Fruit fly (Drosophila melanogaster): ENCODE data around the gene CG3108.
A peak's percentile ranks its signal among the peaks of the same experiment; 100 is the strongest.

CG3108 gene

DNA sequence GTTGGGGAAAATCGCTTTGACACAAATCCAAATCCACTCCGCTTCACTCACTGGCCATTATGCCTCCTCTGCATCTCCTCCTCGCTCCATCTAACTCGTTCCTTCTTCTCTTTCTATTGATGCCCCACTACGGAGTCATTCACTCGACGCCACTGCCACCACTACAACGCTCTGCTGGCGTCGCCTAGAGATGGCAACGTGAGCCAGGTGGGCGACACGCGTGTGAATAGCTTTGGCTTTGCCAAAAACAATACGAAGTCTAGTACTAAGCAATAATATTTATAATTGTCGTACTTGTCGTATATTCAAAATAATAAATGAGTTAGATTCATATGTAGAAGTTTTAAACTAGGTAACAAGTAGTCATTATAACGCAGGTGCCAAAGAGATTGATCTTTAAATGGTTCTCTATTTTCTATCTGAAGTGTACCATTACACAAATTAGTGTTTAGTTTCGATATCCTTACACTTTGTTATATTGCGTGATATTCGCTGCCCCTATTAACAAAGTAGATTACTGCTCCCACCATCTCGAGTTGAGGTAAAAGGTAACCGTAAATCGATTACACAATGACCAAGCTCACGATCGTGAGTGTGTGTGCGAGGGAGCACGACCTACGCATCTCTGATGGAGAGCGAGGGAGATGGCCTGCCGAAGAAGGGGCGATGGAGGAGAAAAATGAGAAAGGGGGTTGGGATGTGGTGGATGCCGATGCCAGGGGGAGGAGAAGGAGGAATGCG is 36.3 kb downstream of the CG3108 start (continued):
- TF ChIP-seq CoRest (tag; optimal IDR thresholded peaks at IDR 0.05): peak; percentile 2
- TF ChIP-seq CG8924 (tag; optimal IDR thresholded peaks at IDR 0.05): peak; percentile 38
- peak; percentile 73 for TF ChIP-seq Adf1 (GFP tag; IDR thresholded peaks at IDR 0.05)
- peak; percentile 69 for TF ChIP-seq Scr (GFP tag; IDR thresholded peaks at IDR 0.05; ENCODE audit: partially characterized antibody)
- peak; percentile 79 for TF ChIP-seq Doc3 (GFP tag; IDR thresholded peaks at IDR 0.05; ENCODE audit: partially characterized antibody)
- peak; percentile 12 for TF ChIP-seq tio (GFP tag; optimal IDR thresholded peaks at IDR 0.05)
- peak; percentile 68 for TF ChIP-seq CG6175 (GFP tag; IDR thresholded peaks at IDR 0.05)
- peak; percentile 31 for TF ChIP-seq Antp (GFP tag; optimal IDR thresholded peaks at IDR 0.05)
- peak; percentile 30 for TF ChIP-seq CG1529 (GFP tag; optimal IDR thresholded peaks at IDR 0.05)
- peak; percentile 50; the same call in 1 of the 3 replicates for TF ChIP-seq CG16813 (GFP tag; IDR thresholded peaks at IDR 0.05; ENCODE audit: partially characterized antibody)
- peak; percentile 37; the same call in 1 of the 3 replicates for TF ChIP-seq zfh1 (GFP tag; IDR thresholded peaks at IDR 0.05)
- peak; percentile 70 for TF ChIP-seq Bgb (GFP tag; IDR thresholded peaks at IDR 0.05; ENCODE audit: partially characterized antibody)
- peak; percentile 1 for TF ChIP-seq CG12391 (tag; optimal IDR thresholded peaks at IDR 0.05)
- TF ChIP-seq z (GFP tag; IDR thresholded peaks at IDR 0.05): peak; percentile 62; the same call in 2 of the 3 replicates
- peak; percentile 36 for TF ChIP-seq CG9609 (GFP tag; optimal IDR thresholded peaks at IDR 0.05)
- peak; percentile 17 for TF ChIP-seq jumu (GFP tag; optimal IDR thresholded peaks at IDR 0.05)
- no peak for TF ChIP-seq CG17568 (GFP tag; optimal IDR thresholded peaks at IDR 0.05)
- TF ChIP-seq dpn (GFP tag; optimal IDR thresholded peaks at IDR 0.05): peak in 1 of 2 experiments; percentile 4
- TF ChIP-seq ken (GFP tag; IDR thresholded peaks at IDR 0.05): 0 out of 3 replicates have a peak, but pooled peaks have one; percentile 37
- TF ChIP-seq CG10147 (GFP tag; optimal IDR thresholded peaks at IDR 0.05): peak; percentile 18
- TF ChIP-seq Hr78 (GFP tag; optimal IDR thresholded peaks at IDR 0.05): peak in 1 of 2 experiments; percentile 36
- peak; percentile 10; the same call in 1 of the 2 replicates for TF ChIP-seq CG10366 (GFP tag; IDR thresholded peaks at IDR 0.05)
- TF ChIP-seq CG7839 (tag; optimal IDR thresholded peaks at IDR 0.05): peak; percentile 19
- peak; percentile 41 for TF ChIP-seq bcd (GFP tag; optimal IDR thresholded peaks at IDR 0.05)
- peak; percentile 22 for TF ChIP-seq CG15011 (GFP tag; optimal IDR thresholded peaks at IDR 0.05)
- 0 out of 3 replicates have a peak, but pooled peaks have one; percentile 18 for TF ChIP-seq tgo (GFP tag; IDR thresholded peaks at IDR 0.05)
- peak; percentile 17 for TF ChIP-seq Sox100B (GFP tag; optimal IDR thresholded peaks at IDR 0.05)
- TF ChIP-seq unc-4 (GFP tag; IDR thresholded peaks at IDR 0.05; ENCODE audit: partially characterized antibody): peak; percentile 70
- TF ChIP-seq esg (GFP tag; conservative IDR thresholded peaks at IDR 0.05): no peak
- TF ChIP-seq sob (GFP tag; IDR thresholded peaks at IDR 0.05): peak; percentile 17; the same call in 1 of the 2 replicates
- TF ChIP-seq onecut (GFP tag; IDR thresholded peaks at IDR 0.05): peak; percentile 34; the same call in 1 of the 2 replicates
- TF ChIP-seq Atf-2 (GFP tag; optimal IDR thresholded peaks at IDR 0.05): peak; percentile 5
- peak; percentile 37 for TF ChIP-seq CG18262 (tag; optimal IDR thresholded peaks at IDR 0.05)
- TF ChIP-seq hth (optimal IDR thresholded peaks at IDR 0.05): no peak
- TF ChIP-seq Hmr (GFP tag; optimal IDR thresholded peaks at IDR 0.05): peak; percentile 41
- peak; percentile 47; the same call in 1 of the 2 replicates for TF ChIP-seq nerfin-2 (GFP tag; IDR thresholded peaks at IDR 0.05; ENCODE audit: partially characterized antibody)
- TF ChIP-seq CG16863 (GFP tag; optimal IDR thresholded peaks at IDR 0.05): peak; percentile 40
- TF ChIP-seq gem (tag; optimal IDR thresholded peaks at IDR 0.05): peak; percentile 48
- TF ChIP-seq fu2 (GFP tag; optimal IDR thresholded peaks at IDR 0.05): no peak
- peak; percentile 12; the same call in 1 of the 2 replicates for TF ChIP-seq CG9215 (GFP tag; IDR thresholded peaks at IDR 0.05)
- TF ChIP-seq knrl (GFP tag; IDR thresholded peaks at IDR 0.05; ENCODE audit: partially characterized antibody): peak; percentile 69; the same call in 2 of the 3 replicates
- TF ChIP-seq CG6689 (GFP tag; IDR thresholded peaks at IDR 0.05): 0 out of 2 replicates have a peak, but pooled peaks have one; percentile 7
- TF ChIP-seq BEAF-32 (GFP tag; optimal IDR thresholded peaks at IDR 0.05): peak; percentile 79
- peak; percentile 42 for TF ChIP-seq CG9437 (GFP tag; optimal IDR thresholded peaks at IDR 0.05)
- peak; percentile 45 for TF ChIP-seq CG30403 (GFP tag; optimal IDR thresholded peaks at IDR 0.05)
- TF ChIP-seq CG3726 (GFP tag; IDR thresholded peaks at IDR 0.05): no peak
- peak; percentile 44; the same call in 1 of the 2 replicates for TF ChIP-seq inv (GFP tag; IDR thresholded peaks at IDR 0.05; ENCODE audit: partially characterized antibody)

All from whole organism, embryonic.